Worm (Caenorhabditis elegans) whole organism, young adult: ENCODE measurements around the gene srh-275.

Experiments used
- let-526 ChIP-seq: fragments of 200-800 bp; sonication (Bioruptor generic); IDR thresholded peaks from 2 replicates; pipeline ENCODE4 v1.3.6; 2022; ENCODE audit warnings: missing genetic modification reagents, missing genetic modification characterization, missing compliant biosample characterization
- madf-6 ChIP-seq: fragments of 200-800 bp; sonication (Bioruptor generic); IDR thresholded peaks from 2 replicates; pipeline ENCODE4 v1.3.6; 2022; ENCODE audit warnings: missing genetic modification reagents, missing genetic modification characterization, missing compliant biosample characterization
- nhr-27 ChIP-seq: fragments of 200-800 bp; sonication (Bioruptor generic); optimal IDR thresholded peaks from 2 replicates; lab custom pipeline; 2018; ENCODE audit warnings: mild to moderate bottlenecking, missing genetic modification characterization, moderate library complexity, missing compliant biosample characterization
- sdz-38 ChIP-seq: sonication (generic microtip); optimal IDR thresholded peaks from 2 replicates; lab custom pipeline; 2016; ENCODE audit warnings: missing genotype, missing genetic modification characterization, missing compliant biosample characterization

DNA sequence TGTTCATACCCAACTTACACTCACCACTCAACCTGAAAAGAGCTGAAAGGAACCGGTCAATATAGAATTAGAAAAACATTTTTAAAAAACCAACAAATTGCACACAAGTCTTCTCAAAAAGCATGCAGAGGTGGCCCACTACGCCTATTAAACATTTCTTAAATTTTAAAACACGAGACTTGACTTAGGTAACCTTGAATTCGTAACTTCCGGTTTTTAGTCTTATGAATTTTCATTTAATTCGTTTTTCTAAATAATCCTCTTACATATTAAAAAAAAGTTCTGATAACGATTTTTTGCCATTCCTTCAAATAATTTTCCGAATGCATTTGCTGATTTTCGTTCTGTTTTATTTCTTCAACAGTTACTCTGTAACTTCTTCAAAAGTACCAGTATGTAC, 24.7 kb upstream of the srh-275 start, which contains the start of gene clec-7:
- TF ChIP-seq nhr-27 (tag; lab: Kevin White, UChicago) (no peak), sdz-38 (tag; lab: Kevin White, UChicago) (no peak), let-526 (no peak), madf-6 (GFP tag; lab: Robert Waterston, UW) (no peak)
